Worm (Caenorhabditis elegans) whole organism, L3 larva: ENCODE data around the gene F36H5.10.

ENCODE experiments used
- aly-2 ChIP-seq: fragments of 150-350 bp; optimal IDR thresholded peaks from 2 replicates; lab custom pipeline; 2014; ENCODE audit warnings: missing biosample characterization, missing genetic modification characterization
- fos-1 ChIP-seq: fragments of 150-350 bp; optimal IDR thresholded peaks from 2 replicates; lab custom pipeline; 2014; ENCODE audit warnings: missing biosample characterization, missing genetic modification characterization
- nhr-25 ChIP-seq: sonication (generic microtip); optimal IDR thresholded peaks from 2 replicates; lab custom pipeline; 2017; ENCODE audit warnings: missing biosample characterization, missing genetic modification characterization
- tbx-2 ChIP-seq: sonication (generic microtip); optimal IDR thresholded peaks from 2 replicates; lab custom pipeline; 2016; ENCODE audit warnings: mild to moderate bottlenecking, missing genetic modification characterization, missing compliant biosample characterization

DNA sequence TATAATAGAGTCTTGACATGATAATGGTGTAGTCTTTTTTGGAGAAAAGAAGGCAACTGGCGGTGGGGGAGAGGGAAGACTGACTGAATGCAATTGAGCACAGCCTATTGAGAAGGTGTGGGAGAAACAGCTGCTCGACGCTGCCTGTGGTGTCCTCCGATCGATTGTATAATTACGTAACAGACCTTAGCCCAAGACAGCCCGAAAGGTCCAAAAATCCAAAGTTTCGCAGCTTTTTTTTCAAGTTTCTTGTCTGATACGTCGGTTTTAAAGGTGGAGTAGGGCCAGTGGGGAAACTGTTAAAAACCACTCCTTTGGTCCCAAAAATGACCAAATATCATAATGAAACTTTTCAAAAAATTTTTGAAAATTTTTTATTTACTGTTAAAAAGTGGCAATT is 31.0 kb downstream of the F36H5.10 start, which contains the start of the genes C08F1.6 and fbxb-13:
- TF ChIP-seq nhr-25 (tag; lab: Kevin White, UChicago) (no peak), aly-2 (tag; lab: Kevin White, UChicago) (no peak), tbx-2 (no peak), fos-1 (no peak)
